Worm (Caenorhabditis elegans) whole organism, L2 larva: ENCODE data around the gene rab-7.

ENCODE experiments used
- C34F6.9 ChIP-seq: fragments of 150-350 bp; optimal IDR thresholded peaks from 2 replicates; lab custom pipeline; 2014; ENCODE audit warnings: missing biosample characterization, missing genetic modification characterization
- F13H6.1 ChIP-seq: sonication (generic microtip); optimal IDR thresholded peaks from 2 replicates; lab custom pipeline; 2016; ENCODE audit warnings: missing genetic modification characterization, missing compliant biosample characterization
- ZK546.5 ChIP-seq: sonication (generic microtip); optimal IDR thresholded peaks from 2 replicates; lab custom pipeline; 2017; ENCODE audit warnings: missing biosample characterization, missing genetic modification characterization
- alr-1 ChIP-seq: fragments of 150-350 bp; optimal IDR thresholded peaks from 2 replicates; lab custom pipeline; 2014; ENCODE audit warnings: missing biosample characterization, missing genetic modification characterization
- aly-2 ChIP-seq: fragments of 150-350 bp; optimal IDR thresholded peaks from 2 replicates; lab custom pipeline; 2014; ENCODE audit warnings: missing biosample characterization, missing genetic modification characterization
- ama-1 ChIP-seq: fragments of 150-350 bp; optimal IDR thresholded peaks from 2 replicates; lab custom pipeline; 2018; ENCODE audit warnings: inconsistent platforms
- blmp-1 ChIP-seq: sonication (generic microtip); optimal IDR thresholded peaks from 2 replicates; lab custom pipeline; 2017; ENCODE audit warnings: missing genetic modification characterization, mild to moderate bottlenecking, missing compliant biosample characterization, antibody characterized with exemption, moderate library complexity; ENCODE audit not compliant: insufficient read depth
- crh-2 ChIP-seq: sonication (generic microtip); optimal IDR thresholded peaks from 2 replicates; lab custom pipeline; 2017; ENCODE audit warnings: missing biosample characterization, missing genetic modification characterization
- elt-1 ChIP-seq: fragments of 150-350 bp; optimal IDR thresholded peaks from 2 replicates; lab custom pipeline; 2014; ENCODE audit warnings: missing biosample characterization, missing genetic modification characterization
- elt-3 ChIP-seq: sonication (generic microtip); optimal IDR thresholded peaks from 2 replicates; lab custom pipeline; 2017; ENCODE audit warnings: missing biosample characterization, missing genetic modification characterization
- fos-1 ChIP-seq: fragments of 150-350 bp; optimal IDR thresholded peaks from 2 replicates; lab custom pipeline; 2014; ENCODE audit warnings: missing biosample characterization, missing genetic modification characterization
- lsy-2 ChIP-seq, 2 experiments: fragments of 150-350 bp in 1 of 2; sonication (generic microtip) in 1 of 2; optimal IDR thresholded peaks; 2 replicates each; lab custom pipeline; 2014 to 2017; ENCODE audit warnings: missing biosample characterization in 2 of 2, missing genetic modification characterization in 2 of 2
- mab-5 ChIP-seq: fragments of 150-350 bp; optimal IDR thresholded peaks from 2 replicates; lab custom pipeline; 2014; ENCODE audit warnings: missing biosample characterization, missing genetic modification characterization
- nhr-10 ChIP-seq: sonication (generic microtip); optimal IDR thresholded peaks from 2 replicates; lab custom pipeline; 2017; ENCODE audit warnings: missing biosample characterization, missing genetic modification characterization
- nhr-12 ChIP-seq: fragments of 150-350 bp; optimal IDR thresholded peaks from 2 replicates; lab custom pipeline; 2014; ENCODE audit warnings: missing biosample characterization, missing genetic modification characterization
- nhr-129 ChIP-seq: fragments of 150-350 bp; optimal IDR thresholded peaks from 2 replicates; lab custom pipeline; 2014; ENCODE audit warnings: missing biosample characterization, missing genetic modification characterization
- nhr-23 ChIP-seq: fragments of 150-350 bp; optimal IDR thresholded peaks from 2 replicates; lab custom pipeline; 2014; ENCODE audit warnings: missing biosample characterization, missing genetic modification reagents, missing genetic modification characterization
- nhr-237 ChIP-seq: fragments of 150-350 bp; optimal IDR thresholded peaks from 2 replicates; lab custom pipeline; 2014; ENCODE audit warnings: missing biosample characterization, missing genetic modification characterization
- nhr-25 ChIP-seq: fragments of 150-350 bp; sonication (generic microtip); optimal IDR thresholded peaks from 3 replicates; lab custom pipeline; 2014; ENCODE audit warnings: missing biosample characterization, missing genetic modification characterization
- nhr-77 ChIP-seq: fragments of 150-350 bp; optimal IDR thresholded peaks from 2 replicates; lab custom pipeline; 2014; ENCODE audit warnings: missing biosample characterization, missing genetic modification characterization
- peb-1 ChIP-seq: fragments of 150-350 bp; optimal IDR thresholded peaks from 2 replicates; lab custom pipeline; 2014; ENCODE audit warnings: missing biosample characterization, missing genetic modification characterization
- sem-4 ChIP-seq: fragments of 150-350 bp; optimal IDR thresholded peaks from 2 replicates; lab custom pipeline; 2014; ENCODE audit warnings: missing biosample characterization, missing genetic modification reagents, missing genetic modification characterization
- skn-1 ChIP-seq: sonication (generic microtip); optimal IDR thresholded peaks from 2 replicates; lab custom pipeline; 2017; ENCODE audit warnings: missing biosample characterization, missing genetic modification characterization
- sma-3 ChIP-seq: sonication (generic microtip); optimal IDR thresholded peaks from 2 replicates; lab custom pipeline; 2016; ENCODE audit warnings: missing genetic modification reagents, missing genetic modification characterization, missing compliant biosample characterization
- snpc-4 ChIP-seq: fragments of 150-350 bp; optimal IDR thresholded peaks from 2 replicates; lab custom pipeline; 2014; ENCODE audit warnings: missing biosample characterization, missing genetic modification characterization
- unc-39 ChIP-seq: fragments of 150-350 bp; optimal IDR thresholded peaks from 2 replicates; lab custom pipeline; 2014; ENCODE audit warnings: missing biosample characterization, missing genetic modification characterization
- unc-55 ChIP-seq: fragments of 150-350 bp; sonication (generic microtip); optimal IDR thresholded peaks from 3 replicates; lab custom pipeline; 2014; ENCODE audit warnings: missing biosample characterization, missing genetic modification reagents, missing genetic modification characterization
- unc-62 ChIP-seq: fragments of 150-350 bp; optimal IDR thresholded peaks from 2 replicates; lab custom pipeline; 2014; ENCODE audit warnings: missing biosample characterization, missing genetic modification reagents, missing genetic modification characterization
- zag-1 ChIP-seq: fragments of 150-350 bp; optimal IDR thresholded peaks from 2 replicates; lab custom pipeline; 2014; ENCODE audit warnings: missing biosample characterization, missing genetic modification characterization
- ztf-4 ChIP-seq: fragments of 150-350 bp; optimal IDR thresholded peaks from 2 replicates; lab custom pipeline; 2014; ENCODE audit warnings: missing biosample characterization, missing genetic modification characterization

Gene rab-7

ce11 chrII:11916945-11917344 lies 49.8 kb downstream of the rab-7 start:
- TF ChIP-seq skn-1: no peak
- TF ChIP-seq elt-1 (tag; lab: Kevin White, UChicago): no peak
- no peak for TF ChIP-seq unc-39 (tag; lab: Kevin White, UChicago)
- no peak for TF ChIP-seq snpc-4 (tag; lab: Kevin White, UChicago)
- no peak for TF ChIP-seq nhr-10 (tag; lab: Kevin White, UChicago)
- no peak for TF ChIP-seq ztf-4 (tag; lab: Kevin White, UChicago)
- no peak for TF ChIP-seq ama-1 (lab: Kevin White, UChicago)
- TF ChIP-seq aly-2: no peak
- no peak for TF ChIP-seq nhr-77 (tag; lab: Kevin White, UChicago)
- no peak for TF ChIP-seq nhr-23 (tag; lab: Kevin White, UChicago)
- TF ChIP-seq nhr-237: no peak
- TF ChIP-seq elt-3 (tag; lab: Kevin White, UChicago): no peak
- no peak for TF ChIP-seq blmp-1
- TF ChIP-seq nhr-12 (tag; lab: Kevin White, UChicago): no peak
- TF ChIP-seq nhr-25 (tag; lab: Kevin White, UChicago): no peak

ce11 chrII:11916555-11916941 lies 50.2 kb downstream of the rab-7 start:
- no peak for TF ChIP-seq unc-62
- no peak for TF ChIP-seq zag-1 (tag; lab: Kevin White, UChicago)
- no peak for TF ChIP-seq peb-1 (tag; lab: Kevin White, UChicago)
- no peak for TF ChIP-seq sma-3 (GFP tag; lab: Kevin White, UChicago)
- TF ChIP-seq mab-5: no peak
- TF ChIP-seq aly-2: no peak
- no peak for TF ChIP-seq nhr-25 (tag; lab: Kevin White, UChicago)
- no peak for TF ChIP-seq F13H6.1 (tag; lab: Kevin White, UChicago)
- no peak for TF ChIP-seq nhr-129 (tag; lab: Kevin White, UChicago)
- no peak for TF ChIP-seq alr-1
- no peak for TF ChIP-seq fos-1 (tag; lab: Kevin White, UChicago)
- no peak for TF ChIP-seq ama-1 (lab: Kevin White, UChicago)
- TF ChIP-seq sem-4 (tag; lab: Kevin White, UChicago): no peak

- TF ChIP-seq ZK546.5 (tag; lab: Kevin White, UChicago) (peak; percentile 62), crh-2 (no peak), C34F6.9 (tag; lab: Kevin White, UChicago) (peak; percentile 46), lsy-2 (tag; optimal IDR thresholded peaks at IDR 0.05; lab: Kevin White, UChicago) (peak; percentile 3 to 90), unc-55 (GFP tag; lab: Kevin White, UChicago) (peak; percentile 41)
These were observed 50.8 kb downstream of the rab-7 start, which contains the start of the genes vps-15 and hmg-12 for ce11 chrII:11915770-11916554. Gene vps-15, minus strand, starts transcription at chrII:11915852. Gene hmg-12, plus strand, starts transcription at chrII:11916513.
